Fruit fly (Drosophila melanogaster) whole organism, embryonic: ENCODE measurements around the gene CG2533.
"Not testable (repeated sequence)": the region's sequence is repeated elsewhere in the genome, so short reads cannot be mapped to it uniquely, and the experiment has no call there.

Source experiments
- NK7.1 ChIP-seq: fragments of 200-800 bp; sonication (Bioruptor generic); optimal IDR thresholded peaks from 3 replicates; lab custom pipeline; 2016; ENCODE audit warnings: missing biosample characterization, missing genetic modification characterization
- sr ChIP-seq: fragments of 200-800 bp; sonication (Bioruptor generic); IDR thresholded peaks from 3 replicates; pipeline ENCODE4 v1.3.6; 2022; ENCODE audit warnings: missing biosample characterization, missing genetic modification characterization

dm6 chrX:11633199-11633598 lies 29.2 kb upstream of the CG2533 start:
- TF ChIP-seq sr (GFP tag; lab: Robert Waterston, UW); NK7.1 (GFP tag; lab: Kevin White, UChicago): not testable (repeated sequence)
